Worm (Caenorhabditis elegans): ENCODE measurements around the gene col-131.

col-131 gene

ce11 chrIV:13066044-13066443 lies 1.1 kb downstream of the col-131 start:
- 0 out of 2 replicates have a peak, but pooled peaks have one; percentile 36 for TF ChIP-seq egl-43 (GFP tag; IDR thresholded peaks at IDR 0.05)
- no peak for TF ChIP-seq Y48G9A.11 (GFP tag; IDR thresholded peaks at IDR 0.05)
- TF ChIP-seq set-16 (GFP tag; IDR thresholded peaks at IDR 0.05), result peak; percentile 68; the same call in 1 of the 2 replicates
- TF ChIP-seq spr-3 (GFP tag; optimal IDR thresholded peaks at IDR 0.05), result no peak
- no peak for TF ChIP-seq ctbp-1 (GFP tag; IDR thresholded peaks at IDR 0.05)
- TF ChIP-seq snpc-4 (tag; optimal IDR thresholded peaks at IDR 0.05), result no peak
- TF ChIP-seq nhr-28 (tag; optimal IDR thresholded peaks at IDR 0.05), result no peak
- TF ChIP-seq ztf-11 (tag; optimal IDR thresholded peaks at IDR 0.05), result no peak
- no peak for TF ChIP-seq nhr-237 (tag; optimal IDR thresholded peaks at IDR 0.05)
- no peak for TF ChIP-seq zfp-3 (GFP tag; conservative IDR thresholded peaks at IDR 0.05)
- TF ChIP-seq daf-16 (GFP tag; optimal IDR thresholded peaks at IDR 0.05), result no peak
- TF ChIP-seq daf-16 (tag; optimal IDR thresholded peaks at IDR 0.05), result no peak
- peak; percentile 80 for TF ChIP-seq aha-1 (tag)
- TF ChIP-seq saeg-2 (GFP tag; IDR thresholded peaks at IDR 0.05), result no peak

- TF ChIP-seq madf-5 (GFP tag; IDR thresholded peaks at IDR 0.05), result no peak
- TF ChIP-seq nhr-76 (tag; optimal IDR thresholded peaks at IDR 0.05), result no peak
- TF ChIP-seq Y5F2A.4 (GFP tag; optimal IDR thresholded peaks at IDR 0.05), result no peak
- TF ChIP-seq ztf-7 (tag; optimal IDR thresholded peaks at IDR 0.05), result no peak
- no peak for TF ChIP-seq sdz-12 (GFP tag; optimal IDR thresholded peaks at IDR 0.05)
- TF ChIP-seq ces-1 (GFP tag; optimal IDR thresholded peaks at IDR 0.05), result no peak
- TF ChIP-seq ceh-62 (tag; optimal IDR thresholded peaks at IDR 0.05), result no peak
- TF ChIP-seq lir-3 (tag; optimal IDR thresholded peaks at IDR 0.05), result no peak
- TF ChIP-seq lin-39 (tag; optimal IDR thresholded peaks at IDR 0.05), result no peak
Observed at ce11 chrIV:13063714-13064113, 3.4 kb downstream of the col-131 start, which contains the start of gene scl-5. Gene scl-5, plus strand, starts transcription at chrIV:13064014.

DNA sequence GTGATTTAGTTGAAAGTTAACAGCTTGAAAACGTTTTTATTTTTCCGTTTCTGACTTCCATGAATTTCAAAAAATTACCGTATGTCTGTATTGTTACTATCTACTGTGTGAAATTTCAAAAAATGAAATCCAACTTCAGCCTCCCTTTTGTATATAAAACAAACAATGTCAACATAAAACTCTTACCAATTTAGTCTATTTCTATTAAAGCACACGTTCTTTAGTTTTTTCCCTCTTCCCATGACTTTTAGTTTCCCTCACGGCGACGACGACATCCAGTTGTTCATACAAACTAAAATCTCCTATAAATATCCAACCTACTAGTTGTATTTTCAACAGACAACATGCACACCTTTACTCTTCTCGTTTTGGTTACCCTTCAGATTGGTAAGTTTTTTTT lies 7.8 kb downstream of the col-131 start, which contains the start of gene scl-3:
TSS of gene scl-3 (plus strand) at position 301 of the 400 bp plus-strand sequence.
- no peak for TF ChIP-seq sdz-12 (GFP tag; optimal IDR thresholded peaks at IDR 0.05)
- TF ChIP-seq aha-1 (tag), result peak; percentile 20

DNA sequence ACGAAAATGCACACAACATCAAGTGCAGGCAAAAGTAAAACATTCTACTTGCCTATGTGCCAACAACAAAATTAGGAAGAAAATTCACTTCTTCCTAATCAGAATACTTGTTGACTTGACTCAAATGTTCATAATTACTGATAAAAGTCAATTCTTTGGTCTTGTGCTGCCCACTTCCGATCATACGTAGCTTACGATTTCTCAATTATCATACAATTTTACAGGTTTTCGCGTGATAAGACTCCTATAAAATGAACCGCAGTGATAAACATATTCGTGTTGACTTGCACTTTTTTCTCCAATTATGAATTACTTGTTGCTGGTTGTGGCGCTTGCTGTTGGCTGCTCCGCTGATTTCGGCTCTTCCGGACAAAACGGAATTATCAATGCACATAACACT lies 9.7 kb downstream of the col-131 start, which contains the start of gene scl-2:
TSS of gene scl-2 (plus strand) at position 293 of the 400 bp plus-strand sequence.
- no peak for TF ChIP-seq zag-1 (tag; optimal IDR thresholded peaks at IDR 0.05)
- TF ChIP-seq ama-1 (optimal IDR thresholded peaks at IDR 0.05), result peak; percentile 50
- TF ChIP-seq fkh-10 (GFP tag; optimal IDR thresholded peaks at IDR 0.05), result no peak
- TF ChIP-seq F49E8.2 (tag; optimal IDR thresholded peaks at IDR 0.05; ENCODE audit: borderline replicate concordance), result no peak
- TF ChIP-seq ctbp-1 (GFP tag; IDR thresholded peaks at IDR 0.05), result no peak
- TF ChIP-seq saeg-2 (GFP tag; IDR thresholded peaks at IDR 0.05), result no peak
- no peak for TF ChIP-seq spr-3 (GFP tag; optimal IDR thresholded peaks at IDR 0.05)
- no peak for TF ChIP-seq fos-1 (tag; optimal IDR thresholded peaks at IDR 0.05)
- no peak for TF ChIP-seq nhr-237 (tag; optimal IDR thresholded peaks at IDR 0.05)
- no peak for TF ChIP-seq unc-130 (GFP tag; optimal IDR thresholded peaks at IDR 0.05)
- no peak for TF ChIP-seq lir-3 (tag; optimal IDR thresholded peaks at IDR 0.05)
- TF ChIP-seq Y105C5A.15 (GFP tag; IDR thresholded peaks at IDR 0.05), result no peak
- no peak for TF ChIP-seq ztf-7 (tag; optimal IDR thresholded peaks at IDR 0.05)
- no peak for TF ChIP-seq zfp-2 (tag; optimal IDR thresholded peaks at IDR 0.05)
- TF ChIP-seq ceh-28 (tag; optimal IDR thresholded peaks at IDR 0.05), result no peak
- no peak for TF ChIP-seq nhr-111 (GFP tag; optimal IDR thresholded peaks at IDR 0.05)
- TF ChIP-seq pqm-1 (tag; optimal IDR thresholded peaks at IDR 0.05), result peak; percentile 99
- TF ChIP-seq aha-1 (tag), result peak; percentile 63
- no peak for TF ChIP-seq Y5F2A.4 (GFP tag; optimal IDR thresholded peaks at IDR 0.05)
- TF ChIP-seq nhr-77 (tag; optimal IDR thresholded peaks at IDR 0.05), result peak; percentile 95
- TF ChIP-seq ceh-32 (tag; optimal IDR thresholded peaks at IDR 0.05; ENCODE audit: poor library complexity), result no peak
- peak; percentile 74 for TF ChIP-seq nhr-6 (tag; optimal IDR thresholded peaks at IDR 0.05)
- no peak for TF ChIP-seq ZK337.2 (GFP tag; IDR thresholded peaks at IDR 0.05)
- no peak for TF ChIP-seq Y48G9A.11 (GFP tag; IDR thresholded peaks at IDR 0.05)
- TF ChIP-seq hlh-11 (tag; optimal IDR thresholded peaks at IDR 0.05), result peak; percentile 87
- peak; percentile 95 for TF ChIP-seq nhr-28 (tag; optimal IDR thresholded peaks at IDR 0.05)
- no peak for TF ChIP-seq ceh-82 (tag; optimal IDR thresholded peaks at IDR 0.05)
- no peak for TF ChIP-seq daf-16 (GFP tag; optimal IDR thresholded peaks at IDR 0.05)
- TF ChIP-seq daf-16 (tag; optimal IDR thresholded peaks at IDR 0.05), result peak; percentile 99
- TF ChIP-seq snpc-4 (tag; optimal IDR thresholded peaks at IDR 0.05), result no peak
- peak; percentile 92 for TF ChIP-seq dmd-6 (GFP tag; IDR thresholded peaks at IDR 0.05)
- peak; percentile 87 for TF ChIP-seq php-3 (GFP tag; IDR thresholded peaks at IDR 0.05)
- no peak for TF ChIP-seq mdl-1 (tag; optimal IDR thresholded peaks at IDR 0.05)
- TF ChIP-seq nhr-48 (tag; optimal IDR thresholded peaks at IDR 0.05), result no peak
- no peak for TF ChIP-seq lin-29 (GFP tag; IDR thresholded peaks at IDR 0.05)
- TF ChIP-seq hif-1 (tag; optimal IDR thresholded peaks at IDR 0.05), result no peak
